Worm (Caenorhabditis elegans): ENCODE measurements around the gene cku-80.
A peak's percentile ranks its signal among the peaks of the same experiment; 100 is the strongest.

DNA sequence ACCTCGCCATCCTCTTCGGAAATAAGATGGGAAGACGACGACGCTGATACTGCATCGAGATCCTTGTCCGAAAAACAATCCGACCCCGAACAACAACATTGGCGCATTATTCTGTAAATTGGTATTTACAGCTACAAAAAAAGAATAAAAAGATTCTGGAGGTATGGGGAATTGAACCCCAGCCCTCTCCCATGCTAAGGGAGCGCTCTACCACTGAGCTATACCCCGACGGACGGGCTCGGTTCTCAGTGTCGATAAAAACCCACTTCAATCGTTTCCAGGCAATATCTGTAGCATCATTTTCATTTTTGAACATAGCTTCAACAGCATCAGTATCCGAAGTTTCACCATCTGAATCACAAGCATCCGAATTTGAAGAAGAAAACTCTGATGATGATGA, 9.1 kb downstream of the cku-80 start:
- TF ChIP-seq ceh-83 (GFP tag; optimal IDR thresholded peaks at IDR 0.05) (peak; percentile 57), nhr-28 (tag; optimal IDR thresholded peaks at IDR 0.05) (no peak), nhr-12 (tag; optimal IDR thresholded peaks at IDR 0.05) (no peak), snpc-4 (tag; optimal IDR thresholded peaks at IDR 0.05) (no peak), elt-3 (tag; optimal IDR thresholded peaks at IDR 0.05) (no peak)

All from whole organism, mixed stage, embryonic.